Fruit fly (Drosophila melanogaster) whole organism, prepupa: Measurements from ENCODE around the gene JMJD4.

ENCODE experiments used
- CG10669 ChIP-seq: fragments of 200-800 bp; sonication (Bioruptor generic); optimal IDR thresholded peaks from 3 replicates; lab custom pipeline; 2018; ENCODE audit warnings: missing biosample characterization, mild to moderate bottlenecking, missing genetic modification characterization, moderate library complexity
- CG11294 ChIP-seq: fragments of 200-800 bp; sonication (Bioruptor generic); IDR thresholded peaks from 2 replicates; pipeline ENCODE4 v1.3.6; 2022; ENCODE audit warnings: missing biosample characterization, missing genetic modification characterization
- CG11762 ChIP-seq: fragments of 200-800 bp; sonication (Bioruptor generic); optimal IDR thresholded peaks from 3 replicates; lab custom pipeline; 2016; ENCODE audit warnings: missing biosample characterization, missing genetic modification characterization; ENCODE audit not compliant: insufficient read depth
- CG11902 ChIP-seq: fragments of 200-800 bp; sonication (Bioruptor generic); optimal IDR thresholded peaks from 3 replicates; lab custom pipeline; 2016; ENCODE audit warnings: missing biosample characterization, missing genetic modification characterization
- CG15336 ChIP-seq: fragments of 200-800 bp; sonication (Bioruptor generic); IDR thresholded peaks from 2 replicates; pipeline ENCODE4 v1.3.6; 2022; ENCODE audit warnings: missing biosample characterization, missing genetic modification characterization
- CG1621 ChIP-seq: fragments of 200-800 bp; sonication (Bioruptor generic); optimal IDR thresholded peaks from 3 replicates; lab custom pipeline; 2018; ENCODE audit warnings: missing biosample characterization, mild to moderate bottlenecking, missing genetic modification characterization
- CG16779 ChIP-seq: fragments of 200-800 bp; sonication (Bioruptor generic); optimal IDR thresholded peaks from 3 replicates; lab custom pipeline; 2017; ENCODE audit warnings: missing biosample characterization, mild to moderate bottlenecking, missing genetic modification characterization
- CG32006 ChIP-seq: fragments of 200-800 bp; sonication (Bioruptor generic); optimal IDR thresholded peaks from 3 replicates; lab custom pipeline; 2017; ENCODE audit warnings: missing biosample characterization, mild to moderate bottlenecking, missing genetic modification characterization
- CG34406 ChIP-seq: fragments of 200-800 bp; sonication (Bioruptor generic); optimal IDR thresholded peaks from 3 replicates; lab custom pipeline; 2016; ENCODE audit warnings: missing biosample characterization, missing genetic modification characterization
- CG3919 ChIP-seq: fragments of 200-800 bp; sonication (Bioruptor generic); optimal IDR thresholded peaks from 3 replicates; lab custom pipeline; 2016; ENCODE audit warnings: missing biosample characterization, missing genetic modification characterization
- CG4318 ChIP-seq: fragments of 200-800 bp; sonication (Bioruptor generic); optimal IDR thresholded peaks from 3 replicates; lab custom pipeline; 2017; ENCODE audit warnings: missing biosample characterization, mild to moderate bottlenecking, missing genetic modification characterization
- CG6163 ChIP-seq: fragments of 200-800 bp; sonication (Bioruptor generic); IDR thresholded peaks from 3 replicates; pipeline ENCODE4 v1.3.6; 2022; ENCODE audit warnings: missing biosample characterization, missing genetic modification characterization
- CG6276 ChIP-seq: fragments of 200-800 bp; sonication (Bioruptor generic); optimal IDR thresholded peaks from 2 replicates; lab custom pipeline; 2017; ENCODE audit warnings: missing biosample characterization, mild to moderate bottlenecking, missing genetic modification characterization
- CG6808 ChIP-seq: fragments of 200-800 bp; sonication (Bioruptor generic); optimal IDR thresholded peaks from 3 replicates; lab custom pipeline; 2017; ENCODE audit warnings: missing biosample characterization, missing genetic modification characterization, mild to moderate bottlenecking, moderate library complexity, missing genetic modification reagents
- CG6854 ChIP-seq: fragments of 200-800 bp; sonication (Bioruptor generic); optimal IDR thresholded peaks from 2 replicates; lab custom pipeline; 2017; ENCODE audit warnings: missing biosample characterization, mild to moderate bottlenecking, missing genetic modification characterization
- CG7368 ChIP-seq: fragments of 200-800 bp; sonication (Bioruptor generic); optimal IDR thresholded peaks from 3 replicates; lab custom pipeline; 2016; ENCODE audit warnings: missing biosample characterization, missing genetic modification characterization
- CG8119 ChIP-seq: fragments of 200-800 bp; sonication (Bioruptor generic); IDR thresholded peaks from 3 replicates; pipeline ENCODE4 v1.3.6; 2022; ENCODE audit warnings: missing biosample characterization, missing genetic modification characterization
- CG8319 ChIP-seq: fragments of 200-800 bp; sonication (Bioruptor generic); optimal IDR thresholded peaks from 3 replicates; lab custom pipeline; 2016; ENCODE audit warnings: missing biosample characterization, missing genetic modification characterization
- CG8632 ChIP-seq: fragments of 200-800 bp; sonication (Bioruptor generic); optimal IDR thresholded peaks from 3 replicates; lab custom pipeline; 2016; ENCODE audit warnings: missing biosample characterization, missing genetic modification characterization
- CG9139 ChIP-seq: fragments of 200-800 bp; sonication (Bioruptor generic); optimal IDR thresholded peaks from 3 replicates; lab custom pipeline; 2017; ENCODE audit warnings: missing biosample characterization, mild to moderate bottlenecking, missing genetic modification characterization
- Eip75B ChIP-seq: fragments of 200-800 bp; sonication (Bioruptor generic); optimal IDR thresholded peaks from 3 replicates; lab custom pipeline; 2016; ENCODE audit warnings: missing biosample characterization, missing genetic modification characterization
- Eip78C ChIP-seq: fragments of 200-800 bp; sonication (Bioruptor generic); peaks from one replicate; lab custom pipeline; 2016; ENCODE audit warnings: missing biosample characterization, missing genetic modification characterization
- Ets21C ChIP-seq: fragments of 200-800 bp; sonication (Bioruptor generic); optimal IDR thresholded peaks from 3 replicates; lab custom pipeline; 2016; ENCODE audit warnings: missing biosample characterization, missing genetic modification characterization
- Ets96B ChIP-seq: fragments of 200-800 bp; optimal IDR thresholded peaks from 2 replicates; lab custom pipeline; 2019; ENCODE audit warnings: missing biosample characterization, mild to moderate bottlenecking, missing genetic modification characterization, moderate library complexity
- Hr38 ChIP-seq: sonication (Bioruptor generic); optimal IDR thresholded peaks from 2 replicates; lab custom pipeline; 2016; ENCODE audit warnings: missing biosample characterization, missing genetic modification characterization
- Hr4 ChIP-seq: fragments of 200-800 bp; sonication (Bioruptor generic); optimal IDR thresholded peaks from 3 replicates; lab custom pipeline; 2016; ENCODE audit warnings: missing biosample characterization, missing genetic modification characterization
- Lpt ChIP-seq: fragments of 200-800 bp; sonication (Bioruptor generic); optimal IDR thresholded peaks from 3 replicates; lab custom pipeline; 2016; ENCODE audit warnings: missing biosample characterization, missing genetic modification characterization
- Met ChIP-seq: fragments of 200-800 bp; sonication (Bioruptor generic); optimal IDR thresholded peaks from 3 replicates; lab custom pipeline; 2016; ENCODE audit warnings: missing biosample characterization, missing genetic modification characterization
- OdsH ChIP-seq: fragments of 200-800 bp; sonication (Bioruptor generic); optimal IDR thresholded peaks from 3 replicates; lab custom pipeline; 2016; ENCODE audit warnings: missing biosample characterization, missing genetic modification characterization
- Sox102F ChIP-seq: fragments of 200-800 bp; sonication (Bioruptor generic); optimal IDR thresholded peaks from 2 replicates; lab custom pipeline; 2016; ENCODE audit warnings: missing biosample characterization, mild to moderate bottlenecking, missing genetic modification characterization
- Sox14 ChIP-seq: fragments of 200-800 bp; sonication (Bioruptor generic); optimal IDR thresholded peaks from 3 replicates; lab custom pipeline; 2016; ENCODE audit warnings: missing biosample characterization, missing genetic modification characterization
- Sox15 ChIP-seq: fragments of 200-800 bp; sonication (Bioruptor generic); optimal IDR thresholded peaks from 3 replicates; lab custom pipeline; 2016; ENCODE audit warnings: missing biosample characterization, missing genetic modification characterization
- achi ChIP-seq: fragments of 200-800 bp; sonication (Bioruptor generic); optimal IDR thresholded peaks from 3 replicates; lab custom pipeline; 2016; ENCODE audit warnings: missing biosample characterization, missing genetic modification characterization
- cyc ChIP-seq: fragments of 200-800 bp; sonication (Bioruptor generic); optimal IDR thresholded peaks from 3 replicates; lab custom pipeline; 2016; ENCODE audit warnings: missing biosample characterization, missing genetic modification characterization
- dac ChIP-seq: fragments of 200-800 bp; sonication (Bioruptor generic); optimal IDR thresholded peaks from 2 replicates; lab custom pipeline; 2017; ENCODE audit warnings: missing biosample characterization, mild to moderate bottlenecking, missing genetic modification characterization
- eg ChIP-seq: fragments of 200-800 bp; sonication (Bioruptor generic); IDR thresholded peaks from 3 replicates; pipeline ENCODE4 v1.3.6; 2022; ENCODE audit warnings: missing biosample characterization, missing genetic modification characterization
- esn ChIP-seq: fragments of 200-800 bp; sonication (Bioruptor generic); optimal IDR thresholded peaks from 2 replicates; lab custom pipeline; 2016; ENCODE audit warnings: missing biosample characterization, mild to moderate bottlenecking, missing genetic modification characterization, moderate library complexity
- fd59A ChIP-seq: fragments of 200-800 bp; sonication (Bioruptor generic); optimal IDR thresholded peaks from 2 replicates; lab custom pipeline; 2017; ENCODE audit warnings: missing biosample characterization, mild to moderate bottlenecking, missing genetic modification characterization, missing genetic modification reagents
- fd85E ChIP-seq: fragments of 200-800 bp; sonication (Bioruptor generic); optimal IDR thresholded peaks from 3 replicates; lab custom pipeline; 2016; ENCODE audit warnings: missing biosample characterization, missing genetic modification characterization
- fkh ChIP-seq: fragments of 200-800 bp; sonication (Bioruptor generic); optimal IDR thresholded peaks from 3 replicates; lab custom pipeline; 2017; ENCODE audit warnings: missing biosample characterization, mild to moderate bottlenecking, missing genetic modification characterization, moderate library complexity
- net ChIP-seq: fragments of 200-800 bp; sonication (Bioruptor generic); optimal IDR thresholded peaks from 3 replicates; lab custom pipeline; 2016; ENCODE audit warnings: missing biosample characterization, missing genetic modification characterization
- pdm3 ChIP-seq: fragments of 200-800 bp; sonication (Bioruptor generic); optimal IDR thresholded peaks from 3 replicates; lab custom pipeline; 2016; ENCODE audit warnings: missing biosample characterization, missing genetic modification characterization
- salr ChIP-seq, 2 experiments: fragments of 200-800 bp; sonication (Bioruptor generic); optimal IDR thresholded peaks; 3 replicates each; lab custom pipeline; 2016 to 2018; ENCODE audit warnings: missing biosample characterization in 2 of 2, missing genetic modification characterization in 2 of 2, mild to moderate bottlenecking in 1 of 2
- ss ChIP-seq, 2 experiments: fragments of 200-800 bp; sonication (Bioruptor generic); optimal IDR thresholded peaks; 2 replicates in 1 of 2; 3 replicates in 1 of 2; lab custom pipeline; 2017 to 2018; ENCODE audit warnings: mild to moderate bottlenecking in 2 of 2, missing biosample characterization in 2 of 2, missing genetic modification characterization in 2 of 2, moderate library complexity in 1 of 2
- svp ChIP-seq: fragments of 200-800 bp; sonication (Bioruptor generic); peaks from one replicate; lab custom pipeline; 2016; ENCODE audit warnings: missing biosample characterization, missing genetic modification characterization
- topi ChIP-seq: fragments of 200-800 bp; sonication (Bioruptor generic); optimal IDR thresholded peaks from 3 replicates; lab custom pipeline; 2016; ENCODE audit warnings: missing biosample characterization, missing genetic modification characterization

Gene JMJD4

dm6 chr2L:18152172-18152639, 6.9 kb downstream of the JMJD4 start, which contains the start of gene Socs36E (continued):
- no peak for TF ChIP-seq CG16779 (tag; lab: Kevin White, UChicago)
- no peak for TF ChIP-seq CG7368 (GFP tag; lab: Kevin White, UChicago)
- TF ChIP-seq Met (GFP tag; lab: Kevin White, UChicago), result no peak
- no peak for TF ChIP-seq Ets96B (tag; lab: Kevin White, UChicago)
- no peak for TF ChIP-seq Hr4 (GFP tag; lab: Kevin White, UChicago)
- TF ChIP-seq Eip78C (GFP tag; lab: Kevin White, UChicago), result no peak
- TF ChIP-seq salr (GFP tag; optimal IDR thresholded peaks at IDR 0.05; lab: Kevin White, UChicago), result peak in 1 of 2 experiments; percentile 30
- TF ChIP-seq CG8632, result no peak
- peak; percentile 72 for TF ChIP-seq Eip75B (GFP tag; lab: Kevin White, UChicago)
- TF ChIP-seq Hr38 (GFP tag; lab: Kevin White, UChicago), result no peak
- peak; percentile 43 for TF ChIP-seq CG6808 (GFP tag; lab: Kevin White, UChicago)
- TF ChIP-seq CG11762, result no peak
- no peak for TF ChIP-seq fd59A
- peak; percentile 100 for TF ChIP-seq CG1621 (tag; lab: Kevin White, UChicago)
- TF ChIP-seq topi (GFP tag; lab: Kevin White, UChicago), result no peak
- no peak for TF ChIP-seq Lpt
- TF ChIP-seq Sox15 (GFP tag; lab: Kevin White, UChicago), result no peak
- no peak for TF ChIP-seq Ets21C (GFP tag; lab: Kevin White, UChicago)
- no peak for TF ChIP-seq CG8319 (GFP tag; lab: Kevin White, UChicago)
- no peak for TF ChIP-seq Sox102F (GFP tag; lab: Kevin White, UChicago)
- TF ChIP-seq CG6276 (GFP tag; lab: Kevin White, UChicago), result no peak
- TF ChIP-seq eg, result no peak
- TF ChIP-seq svp (GFP tag; lab: Kevin White, UChicago), result no peak
- no peak for TF ChIP-seq OdsH (GFP tag; lab: Kevin White, UChicago)
- no peak for TF ChIP-seq CG10669
- TF ChIP-seq CG3919, result peak; percentile 56
- peak; percentile 28 for TF ChIP-seq Sox14 (GFP tag; lab: Kevin White, UChicago)
- TF ChIP-seq net (GFP tag; lab: Kevin White, UChicago), result no peak
- no peak for TF ChIP-seq CG32006 (GFP tag; lab: Kevin White, UChicago)
- TF ChIP-seq esn (GFP tag; lab: Kevin White, UChicago), result no peak
- TF ChIP-seq CG9139 (GFP tag; lab: Kevin White, UChicago), result no peak

dm6 chr2L:18151826-18152138, 7.3 kb downstream of the JMJD4 start:
- peak; percentile 12 for TF ChIP-seq Eip78C (GFP tag; lab: Kevin White, UChicago)
- TF ChIP-seq fkh (GFP tag; lab: Kevin White, UChicago), result peak; percentile 80
- no peak for TF ChIP-seq Hr4 (GFP tag; lab: Kevin White, UChicago)

dm6 chr2L:18151134-18151825, 7.8 kb downstream of the JMJD4 start:
- TF ChIP-seq Eip78C (GFP tag; lab: Kevin White, UChicago) (peak; percentile 87), pdm3 (GFP tag; lab: Kevin White, UChicago) (peak; percentile 56), CG3919 (peak; percentile 50), CG11294 (GFP tag; lab: Robert Waterston, UW) (peak; percentile 73), CG4318 (GFP tag; lab: Kevin White, UChicago) (peak; percentile 49), Sox102F (GFP tag; lab: Kevin White, UChicago) (no peak), dac (GFP tag; lab: Kevin White, UChicago) (peak; percentile 37), CG15336 (peak; percentile 48; the same call in 1 of the 2 replicates), achi (GFP tag; lab: Kevin White, UChicago) (peak; percentile 22), CG8119 (GFP tag; lab: Robert Waterston, UW) (peak; percentile 46; the same call in 1 of the 3 replicates), Sox15 (GFP tag; lab: Kevin White, UChicago) (peak; percentile 28), salr (GFP tag; optimal IDR thresholded peaks at IDR 0.05; lab: Kevin White, UChicago) (peak; percentile 26 to 52), CG11902 (peak; percentile 55), cyc (GFP tag; lab: Kevin White, UChicago) (peak; percentile 70), CG6276 (GFP tag; lab: Kevin White, UChicago) (no peak), CG6163 (peak; percentile 79), CG6808 (GFP tag; lab: Kevin White, UChicago) (peak; percentile 39), CG34406 (GFP tag; lab: Kevin White, UChicago) (no peak), CG32006 (GFP tag; lab: Kevin White, UChicago) (peak; percentile 81), Lpt (no peak), fd85E (GFP tag; lab: Kevin White, UChicago) (no peak), svp (GFP tag; lab: Kevin White, UChicago) (peak; percentile 90), OdsH (GFP tag; lab: Kevin White, UChicago) (peak; percentile 44), ss (GFP tag; optimal IDR thresholded peaks at IDR 0.05; lab: Kevin White, UChicago) (peak; percentile 4 to 48), CG16779 (tag; lab: Kevin White, UChicago) (no peak), Sox14 (GFP tag; lab: Kevin White, UChicago) (peak; percentile 70), CG6854 (GFP tag; lab: Kevin White, UChicago) (peak; percentile 10), Hr4 (GFP tag; lab: Kevin White, UChicago) (peak; percentile 39)
